Fruit fly (Drosophila melanogaster): ENCODE measurements around the gene hh.

The hh gene

dm6 chr3R:23147625-23148024, 5.9 kb upstream of the hh start:
- TF ChIP-seq CG9705 (GFP tag; optimal IDR thresholded peaks at IDR 0.05) (no peak), OdsH (GFP tag; optimal IDR thresholded peaks at IDR 0.05) (peak; percentile 42), dl (GFP tag; optimal IDR thresholded peaks at IDR 0.05; ENCODE audit: insufficient read depth in 1 of 2, partially characterized antibody in 2 of 2) (no peak), Hr78 (GFP tag; optimal IDR thresholded peaks at IDR 0.05) (no peak), Hr83 (GFP tag; optimal IDR thresholded peaks at IDR 0.05; ENCODE audit: poor library complexity, severe bottlenecking) (no peak), jim (GFP tag; optimal IDR thresholded peaks at IDR 0.05) (no peak), Jra (GFP tag; optimal IDR thresholded peaks at IDR 0.05) (no peak), woc (GFP tag; optimal IDR thresholded peaks at IDR 0.05) (peak; percentile 30), ey (GFP tag; optimal IDR thresholded peaks at IDR 0.05) (peak; percentile 43), rgr (GFP tag; optimal IDR thresholded peaks at IDR 0.05) (peak; percentile 52), GATAd (GFP tag; optimal IDR thresholded peaks at IDR 0.05) (no peak), N (GFP tag; optimal IDR thresholded peaks at IDR 0.05) (no peak), psq (GFP tag; optimal IDR thresholded peaks at IDR 0.05) (peak; percentile 11), dsf (GFP tag; optimal IDR thresholded peaks at IDR 0.05; ENCODE audit: borderline replicate concordance) (no peak), Dif (GFP tag; optimal IDR thresholded peaks at IDR 0.05; ENCODE audit: partially characterized antibody) (no peak), Dfd (GFP tag; optimal IDR thresholded peaks at IDR 0.05) (no peak), usp (GFP tag; optimal IDR thresholded peaks at IDR 0.05) (no peak), sage (GFP tag; optimal IDR thresholded peaks at IDR 0.05) (no peak), Sp1 (GFP tag; optimal IDR thresholded peaks at IDR 0.05) (peak; percentile 50), foxo (GFP tag; optimal IDR thresholded peaks at IDR 0.05) (peak in 1 of 2 experiments; percentile 49), dmrt93B (GFP tag; optimal IDR thresholded peaks at IDR 0.05) (peak; percentile 36), Mio (GFP tag; optimal IDR thresholded peaks at IDR 0.05) (no peak), pan (optimal IDR thresholded peaks at IDR 0.05) (no peak), Abd-B (GFP tag; optimal IDR thresholded peaks at IDR 0.05) (no peak), brk (GFP tag; optimal IDR thresholded peaks at IDR 0.05) (no peak), fru (GFP tag; optimal IDR thresholded peaks at IDR 0.05) (peak; percentile 55), Vsx2 (GFP tag; optimal IDR thresholded peaks at IDR 0.05; ENCODE audit: partially characterized antibody) (no peak), sv (GFP tag; optimal IDR thresholded peaks at IDR 0.05) (no peak), CrebA (GFP tag; optimal IDR thresholded peaks at IDR 0.05; ENCODE audit: borderline replicate concordance) (no peak), Rel (GFP tag; optimal IDR thresholded peaks at IDR 0.05) (no peak), Rel (tag; optimal IDR thresholded peaks at IDR 0.05) (no peak), HLH106 (tag; optimal IDR thresholded peaks at IDR 0.05) (peak; percentile 62), Hnf4 (GFP tag; optimal IDR thresholded peaks at IDR 0.05) (peak; percentile 7), tai (GFP tag; optimal IDR thresholded peaks at IDR 0.05) (no peak), Myc (optimal IDR thresholded peaks at IDR 0.05) (no peak), lola (GFP tag; optimal IDR thresholded peaks at IDR 0.05) (no peak), h (GFP tag; optimal IDR thresholded peaks at IDR 0.05) (peak; percentile 82), CG32264 (GFP tag; optimal IDR thresholded peaks at IDR 0.05) (no peak), br (GFP tag; optimal IDR thresholded peaks at IDR 0.05) (peak; percentile 63)

dm6 chr3R:23147058-23147457, 5.4 kb upstream of the hh start:
- TF ChIP-seq lola (GFP tag; optimal IDR thresholded peaks at IDR 0.05), result no peak

- TF ChIP-seq Jra (GFP tag; optimal IDR thresholded peaks at IDR 0.05) (no peak), Sp1 (GFP tag; optimal IDR thresholded peaks at IDR 0.05) (no peak), Dfd (GFP tag; optimal IDR thresholded peaks at IDR 0.05) (no peak), Rel (GFP tag; optimal IDR thresholded peaks at IDR 0.05) (no peak), Rel (tag; optimal IDR thresholded peaks at IDR 0.05) (no peak), CG9705 (GFP tag; optimal IDR thresholded peaks at IDR 0.05) (no peak), Vsx2 (GFP tag; optimal IDR thresholded peaks at IDR 0.05; ENCODE audit: partially characterized antibody) (no peak), N (GFP tag; optimal IDR thresholded peaks at IDR 0.05) (no peak), tai (GFP tag; optimal IDR thresholded peaks at IDR 0.05) (no peak), usp (GFP tag; optimal IDR thresholded peaks at IDR 0.05) (no peak), dmrt93B (GFP tag; optimal IDR thresholded peaks at IDR 0.05) (no peak), Dif (GFP tag; optimal IDR thresholded peaks at IDR 0.05; ENCODE audit: partially characterized antibody) (no peak), CrebA (GFP tag; optimal IDR thresholded peaks at IDR 0.05; ENCODE audit: borderline replicate concordance) (no peak), dsf (GFP tag; optimal IDR thresholded peaks at IDR 0.05; ENCODE audit: borderline replicate concordance) (no peak), sage (GFP tag; optimal IDR thresholded peaks at IDR 0.05) (no peak), foxo (GFP tag; optimal IDR thresholded peaks at IDR 0.05) (no peak), brk (GFP tag; optimal IDR thresholded peaks at IDR 0.05) (no peak), ey (GFP tag; optimal IDR thresholded peaks at IDR 0.05) (no peak), Mio (GFP tag; optimal IDR thresholded peaks at IDR 0.05) (no peak), Hr78 (GFP tag; optimal IDR thresholded peaks at IDR 0.05) (no peak), Hr83 (GFP tag; optimal IDR thresholded peaks at IDR 0.05; ENCODE audit: poor library complexity, severe bottlenecking) (no peak)
Observed at dm6 chr3R:23145681-23146080, 4.0 kb upstream of the hh start.

Data from whole organism, wandering third instar larva.